Worm (Caenorhabditis elegans) whole organism, L1 larva: ENCODE data around the gene uvs-1.

Experiments
- C16A3.4 ChIP-seq: fragments of 150-350 bp; optimal IDR thresholded peaks from 2 replicates; lab custom pipeline; 2014; ENCODE audit warnings: missing biosample characterization, missing genetic modification characterization
- F16B12.6 ChIP-seq: fragments of 150-350 bp; optimal IDR thresholded peaks from 2 replicates; lab custom pipeline; 2014; ENCODE audit warnings: missing biosample characterization, missing genetic modification characterization
- aly-2 ChIP-seq: fragments of 150-350 bp; optimal IDR thresholded peaks from 2 replicates; lab custom pipeline; 2014; ENCODE audit warnings: missing biosample characterization, missing genetic modification characterization
- ama-1 ChIP-seq: fragments of 150-350 bp; optimal IDR thresholded peaks from 2 replicates; lab custom pipeline; 2014
- blmp-1 ChIP-seq: fragments of 150-350 bp; optimal IDR thresholded peaks from 2 replicates; lab custom pipeline; 2014; ENCODE audit warnings: missing biosample characterization, missing genetic modification characterization
- ceh-82 ChIP-seq, 3 experiments: fragments of 150-350 bp in 1 of 3; sonication (generic microtip) in 2 of 3; optimal IDR thresholded peaks; 2 replicates each; lab custom pipeline; 2014 to 2017; ENCODE audit warnings: missing biosample characterization in 3 of 3, missing genetic modification characterization in 3 of 3
- dpl-1 ChIP-seq, 3 experiments: fragments of 150-350 bp in 2 of 3; sonication (generic microtip) in 1 of 3; optimal IDR thresholded peaks; 2 replicates each; lab custom pipeline; 2014 to 2017; ENCODE audit warnings: missing biosample characterization in 3 of 3, missing genetic modification characterization in 3 of 3, missing genetic modification reagents in 3 of 3
- efl-1 ChIP-seq, 4 experiments: fragments of 150-350 bp; optimal IDR thresholded peaks in 3 of 4; peaks in 1 of 4; 1 replicate in 1 of 4; 2 replicates in 3 of 4; lab custom pipeline; 2014; ENCODE audit warnings: missing biosample characterization in 2 of 4, missing genetic modification characterization in 2 of 4, missing genetic modification reagents in 2 of 4
- elt-2 ChIP-seq: sonication (generic microtip); optimal IDR thresholded peaks from 2 replicates; lab custom pipeline; 2016; ENCODE audit warnings: missing genetic modification characterization, mild to moderate bottlenecking, inconsistent platforms, missing compliant biosample characterization, missing genetic modification reagents
- elt-3 ChIP-seq, 6 experiments: fragments of 150-350 bp in 1 of 6; sonication (generic microtip); optimal IDR thresholded peaks; 2 replicates each; lab custom pipeline; 2017 to 2018; ENCODE audit warnings: missing biosample characterization in 6 of 6, missing genetic modification characterization in 6 of 6, inconsistent platforms in 1 of 6
- fkh-10 ChIP-seq: sonication (generic microtip); optimal IDR thresholded peaks from 2 replicates; lab custom pipeline; 2017; ENCODE audit warnings: missing biosample characterization, missing genetic modification reagents, missing genetic modification characterization
- fkh-4 ChIP-seq: sonication (generic microtip); optimal IDR thresholded peaks from 2 replicates; lab custom pipeline; 2016; ENCODE audit warnings: missing compliant biosample characterization, missing genetic modification characterization, borderline replicate concordance
- fkh-8 ChIP-seq: sonication (generic microtip); optimal IDR thresholded peaks from 2 replicates; lab custom pipeline; 2016; ENCODE audit warnings: mild to moderate bottlenecking, missing genetic modification characterization, missing compliant biosample characterization
- hpl-2 ChIP-seq: fragments of 150-350 bp; optimal IDR thresholded peaks from 2 replicates; lab custom pipeline; 2014; ENCODE audit warnings: missing biosample characterization, missing genetic modification reagents, missing genetic modification characterization
- irx-1 ChIP-seq: sonication (generic microtip); optimal IDR thresholded peaks from 2 replicates; lab custom pipeline; 2016; ENCODE audit warnings: missing genetic modification characterization, missing compliant biosample characterization
- jun-1 ChIP-seq: fragments of 150-350 bp; optimal IDR thresholded peaks from 2 replicates; lab custom pipeline; 2014; ENCODE audit warnings: missing biosample characterization, missing genetic modification reagents, missing genetic modification characterization
- lin-13 ChIP-seq: fragments of 150-350 bp; optimal IDR thresholded peaks from 2 replicates; lab custom pipeline; 2014; ENCODE audit warnings: missing biosample characterization, missing genetic modification reagents, missing genetic modification characterization
- lin-14 ChIP-seq: fragments of 200-800 bp; sonication (Bioruptor generic); optimal IDR thresholded peaks from 2 replicates; lab custom pipeline; 2018; ENCODE audit warnings: mild to moderate bottlenecking, missing genetic modification characterization, moderate library complexity, missing compliant biosample characterization
- lin-15B ChIP-seq: fragments of 150-350 bp; sonication (generic microtip); optimal IDR thresholded peaks from 3 replicates; lab custom pipeline; 2014; ENCODE audit warnings: missing biosample characterization, missing genetic modification characterization
- lin-35 ChIP-seq, 2 experiments: fragments of 150-350 bp; optimal IDR thresholded peaks; 2 replicates each; lab custom pipeline; 2014; ENCODE audit warnings: missing biosample characterization in 2 of 2, missing genetic modification characterization in 2 of 2, missing genetic modification reagents in 2 of 2
- lir-3 ChIP-seq: sonication (generic microtip); optimal IDR thresholded peaks from 2 replicates; lab custom pipeline; 2016; ENCODE audit warnings: mild to moderate bottlenecking, missing genetic modification characterization, moderate library complexity, missing compliant biosample characterization; ENCODE audit not compliant: poor library complexity
- lsy-2 ChIP-seq, 2 experiments: fragments of 150-350 bp; optimal IDR thresholded peaks; 2 replicates each; lab custom pipeline; 2014; ENCODE audit warnings: missing biosample characterization in 2 of 2, missing genetic modification characterization in 2 of 2
- mab-9 ChIP-seq: fragments of 200-800 bp; sonication (Bioruptor generic); IDR thresholded peaks from 2 replicates; pipeline ENCODE4 v1.3.6; 2022; ENCODE audit warnings: missing genetic modification reagents, missing genetic modification characterization, missing compliant biosample characterization
- mdl-1 ChIP-seq, 2 experiments: fragments of 150-350 bp; optimal IDR thresholded peaks; 2 replicates each; lab custom pipeline; 2014 to 2017; ENCODE audit warnings: missing biosample characterization in 2 of 2, missing genetic modification characterization in 2 of 2, inconsistent platforms in 1 of 2
- mep-1 ChIP-seq: fragments of 150-350 bp; optimal IDR thresholded peaks from 2 replicates; lab custom pipeline; 2014; ENCODE audit warnings: missing biosample characterization, missing genetic modification characterization
- nhr-19 ChIP-seq: fragments of 200-800 bp; sonication (Bioruptor generic); conservative IDR thresholded peaks from 2 replicates; pipeline ENCODE4 v1.3.6; 2022; ENCODE audit warnings: missing genetic modification characterization, missing compliant biosample characterization
- nhr-20 ChIP-seq: sonication (generic microtip); optimal IDR thresholded peaks from 2 replicates; lab custom pipeline; 2016; ENCODE audit warnings: mild to moderate bottlenecking, missing genetic modification characterization, missing compliant biosample characterization
- nhr-237 ChIP-seq: fragments of 150-350 bp; optimal IDR thresholded peaks from 2 replicates; lab custom pipeline; 2014; ENCODE audit warnings: missing biosample characterization, missing genetic modification characterization
- nhr-47 ChIP-seq: sonication (generic microtip); optimal IDR thresholded peaks from 2 replicates; lab custom pipeline; 2016; ENCODE audit warnings: mild to moderate bottlenecking, missing genetic modification characterization, moderate library complexity, missing compliant biosample characterization
- nhr-71 ChIP-seq: sonication (generic microtip); optimal IDR thresholded peaks from 2 replicates; lab custom pipeline; 2016; ENCODE audit warnings: mild to moderate bottlenecking, missing genetic modification characterization, moderate library complexity, missing compliant biosample characterization
- nhr-77 ChIP-seq: fragments of 150-350 bp; optimal IDR thresholded peaks from 2 replicates; lab custom pipeline; 2014; ENCODE audit warnings: missing biosample characterization, missing genetic modification characterization
- nhr-85 ChIP-seq: sonication (generic microtip); peaks from one replicate; lab custom pipeline; 2016; ENCODE audit warnings: missing genetic modification characterization, inconsistent platforms, missing compliant biosample characterization
- nhr-90 ChIP-seq: sonication (generic microtip); optimal IDR thresholded peaks from 2 replicates; lab custom pipeline; 2016; ENCODE audit warnings: mild to moderate bottlenecking, missing genetic modification characterization, missing compliant biosample characterization; ENCODE audit not compliant: poor library complexity
- rnt-1 ChIP-seq: sonication (generic microtip); optimal IDR thresholded peaks from 2 replicates; lab custom pipeline; 2016; ENCODE audit warnings: mild to moderate bottlenecking, missing genetic modification characterization, moderate library complexity, missing compliant biosample characterization
- skn-1 ChIP-seq: fragments of 150-350 bp; optimal IDR thresholded peaks from 2 replicates; lab custom pipeline; 2014; ENCODE audit warnings: missing biosample characterization, missing genetic modification characterization
- snpc-4 ChIP-seq: fragments of 150-350 bp; optimal IDR thresholded peaks from 2 replicates; lab custom pipeline; 2014; ENCODE audit warnings: missing biosample characterization, missing genetic modification characterization
- snu-23 ChIP-seq: sonication (generic microtip); optimal IDR thresholded peaks from 2 replicates; lab custom pipeline; 2016; ENCODE audit warnings: missing genetic modification characterization, missing compliant biosample characterization
- sup-37 ChIP-seq: fragments of 200-800 bp; sonication (Bioruptor generic); optimal IDR thresholded peaks from 2 replicates; lab custom pipeline; 2018; ENCODE audit warnings: mild to moderate bottlenecking, missing genetic modification characterization, missing compliant biosample characterization
- tbx-2 ChIP-seq: sonication (generic microtip); optimal IDR thresholded peaks from 2 replicates; lab custom pipeline; 2016; ENCODE audit warnings: missing genetic modification characterization, missing compliant biosample characterization
- unc-130 ChIP-seq: fragments of 150-350 bp; optimal IDR thresholded peaks from 2 replicates; lab custom pipeline; 2017; ENCODE audit warnings: missing biosample characterization, missing genetic modification characterization, inconsistent platforms
- unc-86 ChIP-seq: sonication (generic microtip); optimal IDR thresholded peaks from 2 replicates; lab custom pipeline; 2016; ENCODE audit warnings: missing genetic modification characterization, missing compliant biosample characterization
- vab-15 ChIP-seq: sonication (generic microtip); optimal IDR thresholded peaks from 2 replicates; lab custom pipeline; 2017; ENCODE audit warnings: missing genotype, mild to moderate bottlenecking, missing genetic modification characterization, missing compliant biosample characterization
- xbp-1 ChIP-seq: sonication (generic microtip); optimal IDR thresholded peaks from 2 replicates; lab custom pipeline; 2016; ENCODE audit warnings: missing genetic modification characterization, missing compliant biosample characterization
- zag-1 ChIP-seq: fragments of 150-350 bp; optimal IDR thresholded peaks from 2 replicates; lab custom pipeline; 2014; ENCODE audit warnings: missing biosample characterization, missing genetic modification characterization
- zip-4 ChIP-seq: fragments of 200-800 bp; sonication (Bioruptor generic); optimal IDR thresholded peaks from 2 replicates; lab custom pipeline; 2018; ENCODE audit warnings: mild to moderate bottlenecking, missing genetic modification characterization, moderate library complexity, missing compliant biosample characterization
- ztf-4 ChIP-seq: fragments of 150-350 bp; optimal IDR thresholded peaks from 2 replicates; lab custom pipeline; 2014; ENCODE audit warnings: missing biosample characterization, missing genetic modification characterization

uvs-1 gene

ce11 chrV:7804064-7804800 is at the start of gene uvs-1:
TSS of gene uvs-1 (minus strand) at chrV:7804208.
- peak; percentile 37 for TF ChIP-seq xbp-1 (tag; lab: Kevin White, UChicago)
- peak; percentile 37 for TF ChIP-seq rnt-1 (tag; lab: Kevin White, UChicago)
- peak in 1 of 2 experiments; percentile 69 for TF ChIP-seq mdl-1 (tag; optimal IDR thresholded peaks at IDR 0.05; lab: Kevin White, UChicago)
- TF ChIP-seq jun-1 (tag; lab: Kevin White, UChicago) = no peak
- TF ChIP-seq tbx-2 = peak; percentile 41
- TF ChIP-seq ama-1 = no peak
- peak; percentile 17 for TF ChIP-seq fkh-10 (GFP tag; lab: Kevin White, UChicago)
- TF ChIP-seq lin-14 = peak; percentile 78
- TF ChIP-seq lin-35 (GFP tag; optimal IDR thresholded peaks at IDR 0.05; lab: Kevin White, UChicago) = peak; percentile 50 to 57
- peak; percentile 8 for TF ChIP-seq unc-86 (tag; lab: Kevin White, UChicago)
- no peak for TF ChIP-seq zip-4 (GFP tag; lab: Kevin White, UChicago)
- no peak for TF ChIP-seq lir-3 (tag; lab: Kevin White, UChicago)
- TF ChIP-seq hpl-2 (GFP tag; lab: Kevin White, UChicago) = no peak
- TF ChIP-seq aly-2 (tag; lab: Kevin White, UChicago) = no peak
- peak; percentile 79 for TF ChIP-seq blmp-1 (tag; lab: Kevin White, UChicago)
- TF ChIP-seq snu-23 = peak; percentile 40
- TF ChIP-seq lin-15B (tag; lab: Kevin White, UChicago) = peak; percentile 59
- peak; percentile 91 for TF ChIP-seq nhr-85 (tag; lab: Kevin White, UChicago)
- peak; percentile 38 to 48 for TF ChIP-seq efl-1 (optimal IDR thresholded peaks at IDR 0.05; lab: Kevin White, UChicago)
- peak; percentile 33 to 95 for TF ChIP-seq efl-1 (GFP tag; optimal IDR thresholded peaks at IDR 0.05 in 1 of 2; lab: Kevin White, UChicago)
- peak; percentile 26 for TF ChIP-seq lin-13
- peak; percentile 47 for TF ChIP-seq C16A3.4 (tag; lab: Kevin White, UChicago)
- TF ChIP-seq nhr-71 = peak; percentile 77
- peak; percentile 69 for TF ChIP-seq nhr-19 (GFP tag; lab: Robert Waterston, UW)
- TF ChIP-seq nhr-47 (tag; lab: Kevin White, UChicago) = peak; percentile 57
- peak; percentile 66 for TF ChIP-seq fkh-8 (tag; lab: Kevin White, UChicago)
- TF ChIP-seq nhr-90 (tag; lab: Kevin White, UChicago) = peak; percentile 64
- peak; percentile 20 to 43 for TF ChIP-seq lsy-2 (tag; optimal IDR thresholded peaks at IDR 0.05; lab: Kevin White, UChicago)
- peak; percentile 65 for TF ChIP-seq nhr-20
- TF ChIP-seq nhr-77 = peak; percentile 24
- TF ChIP-seq irx-1 = peak; percentile 46
- TF ChIP-seq dpl-1 (GFP tag; optimal IDR thresholded peaks at IDR 0.05; lab: Kevin White, UChicago) = peak; percentile 33 to 73 (median 38)
- peak; percentile 38 for TF ChIP-seq elt-2
- peak; percentile 33 for TF ChIP-seq snpc-4 (tag; lab: Kevin White, UChicago)
- TF ChIP-seq nhr-237 (tag; lab: Kevin White, UChicago) = no peak
- peak; percentile 48 for TF ChIP-seq skn-1 (tag; lab: Kevin White, UChicago)
- peak; percentile 63 for TF ChIP-seq unc-130 (tag; lab: Kevin White, UChicago)
- no peak for TF ChIP-seq fkh-4 (tag; lab: Kevin White, UChicago)
- peak in 1 of 6 experiments; percentile 35 for TF ChIP-seq elt-3 (tag; optimal IDR thresholded peaks at IDR 0.05; lab: Kevin White, UChicago)
- TF ChIP-seq ztf-4 (tag; lab: Kevin White, UChicago) = no peak
- 0 out of 2 replicates have a peak, but pooled peaks have one; percentile 18 for TF ChIP-seq mab-9
- no peak for TF ChIP-seq zag-1 (tag; lab: Kevin White, UChicago)
- TF ChIP-seq F16B12.6 (tag; lab: Kevin White, UChicago) = peak; percentile 28
- peak in 2 of 3 experiments; percentile 20 to 78 for TF ChIP-seq ceh-82 (tag; optimal IDR thresholded peaks at IDR 0.05; lab: Kevin White, UChicago)
- peak; percentile 57 for TF ChIP-seq sup-37 (GFP tag; lab: Kevin White, UChicago)
- peak; percentile 57 for TF ChIP-seq mep-1 (tag; lab: Kevin White, UChicago)
- peak; percentile 64 for TF ChIP-seq vab-15
- TF ChIP-seq, all 84 proteins: peak for 36
